Fruit fly (Drosophila melanogaster) Kc167 (cell line): ENCODE results near the gene CG32625.

Source experiments
- Myc ChIP-seq: fragments of >200 bp; optimal IDR thresholded peaks from 2 replicates; lab custom pipeline; 2017; ENCODE audit warnings: missing external identifiers
- Sin3A ChIP-seq: fragments of >200 bp; optimal IDR thresholded peaks from 2 replicates; lab custom pipeline; 2018; ENCODE audit warnings: missing external identifiers
- h ChIP-seq: fragments of >200 bp; optimal IDR thresholded peaks from 3 replicates; lab custom pipeline; 2018; ENCODE audit warnings: missing external identifiers
- insv ChIP-seq: fragments of >200 bp; optimal IDR thresholded peaks from 3 replicates; lab custom pipeline; 2018; ENCODE audit warnings: missing external identifiers
- psq ChIP-seq: fragments of >200 bp; optimal IDR thresholded peaks from 2 replicates; lab custom pipeline; 2017; ENCODE audit warnings: missing external identifiers
- ttk ChIP-seq: sonication (Bioruptor generic); optimal IDR thresholded peaks from 2 replicates; lab custom pipeline; 2017; ENCODE audit warnings: missing external identifiers

Gene CG32625

dm6 chrX:13783534-13783949 is 26.9 kb upstream of the CG32625 start, which contains the start of gene inaE:
Gene inaE, plus strand, starts transcription at chrX:13783714.
- TF ChIP-seq psq (lab: Kevin White, UChicago) (no peak), Sin3A (lab: Kevin White, UChicago) (no peak), ttk (lab: Kevin White, UChicago) (no peak), insv (lab: Kevin White, UChicago) (no peak), Myc (lab: Kevin White, UChicago) (no peak), h (lab: Kevin White, UChicago) (no peak)

DNA sequence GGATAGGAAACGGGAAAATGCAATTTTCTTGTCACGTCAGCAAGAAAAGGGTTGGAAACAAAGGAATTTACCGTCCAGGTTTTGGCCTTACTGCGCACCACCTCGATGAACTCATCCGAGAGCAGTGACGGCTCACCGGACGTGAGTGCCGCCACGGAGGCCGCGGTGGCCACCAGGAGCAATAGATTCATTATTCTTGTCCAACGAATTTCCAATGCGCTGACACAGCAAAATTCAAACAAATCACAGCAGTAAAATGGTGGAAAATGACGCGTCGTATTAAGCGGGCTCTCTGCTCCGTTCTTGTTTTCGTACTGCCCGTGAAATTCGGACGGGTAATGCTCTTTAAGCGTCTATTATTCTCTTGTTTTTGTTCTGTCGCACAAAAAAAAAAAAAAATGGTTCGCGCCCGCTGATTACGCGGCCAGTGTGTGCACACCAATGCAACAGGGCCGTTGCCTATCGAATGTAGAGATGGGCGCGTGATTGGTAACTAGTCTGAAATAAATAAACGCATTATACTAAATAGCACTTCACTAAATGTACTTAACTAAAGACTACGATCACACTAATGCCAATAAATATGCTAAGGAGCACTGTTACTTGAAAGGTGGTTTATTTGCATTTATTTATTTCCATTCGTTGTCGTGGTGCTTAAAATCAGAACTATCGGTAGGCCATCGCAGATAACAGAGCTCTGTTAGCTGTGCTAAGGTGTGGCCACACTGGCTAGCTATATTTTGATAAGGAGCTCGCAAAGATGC is 25.3 kb upstream of the CG32625 start, which contains the start of the genes CtsB and amrt:
Gene CtsB (minus strand): TSS at position 432 of the 764 bp plus-strand sequence.
Gene amrt (plus strand): TSS at position 721 of the 764 bp plus-strand sequence.
- peak; percentile 11 for TF ChIP-seq Sin3A (lab: Kevin White, UChicago)
- no peak for TF ChIP-seq psq (lab: Kevin White, UChicago)

- TF ChIP-seq Myc (lab: Kevin White, UChicago), result no peak
- no peak for TF ChIP-seq ttk (lab: Kevin White, UChicago)
- TF ChIP-seq Sin3A (lab: Kevin White, UChicago), result no peak
- TF ChIP-seq h (lab: Kevin White, UChicago), result no peak
- TF ChIP-seq insv (lab: Kevin White, UChicago), result no peak
- TF ChIP-seq psq (lab: Kevin White, UChicago), result no peak
Measured at dm6 chrX:13779696-13780095, 23.1 kb upstream of the CG32625 start.

dm6 chrX:13778568-13778967 is 21.9 kb upstream of the CG32625 start:
- TF ChIP-seq Sin3A (lab: Kevin White, UChicago) (no peak), psq (lab: Kevin White, UChicago) (no peak), insv (lab: Kevin White, UChicago) (no peak)

- TF ChIP-seq psq (lab: Kevin White, UChicago), result no peak
- no peak for TF ChIP-seq Myc (lab: Kevin White, UChicago)
- no peak for TF ChIP-seq Sin3A (lab: Kevin White, UChicago)
Measured at dm6 chrX:13770768-13771167, 14.1 kb upstream of the CG32625 start.

DNA sequence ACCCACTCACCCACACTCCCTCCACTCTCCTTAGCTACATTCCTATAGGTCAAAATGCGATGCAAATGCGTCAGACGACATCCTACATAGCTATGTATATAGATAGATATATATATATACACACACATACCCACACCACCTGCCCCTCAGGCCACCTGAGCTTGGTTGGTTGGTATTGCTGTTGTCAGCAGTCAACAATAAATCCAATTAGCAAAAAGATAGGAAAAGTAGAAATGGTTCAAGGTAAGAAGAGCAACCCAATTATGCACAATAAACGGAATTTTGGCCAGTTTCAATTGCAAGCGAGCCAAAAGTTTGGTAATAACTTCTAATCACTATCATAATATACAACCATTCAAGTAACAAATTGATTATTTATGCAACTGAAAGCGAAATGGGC is 9.9 kb upstream of the CG32625 start:
- TF ChIP-seq psq (lab: Kevin White, UChicago) (no peak), insv (lab: Kevin White, UChicago) (no peak), Myc (lab: Kevin White, UChicago) (no peak), ttk (lab: Kevin White, UChicago) (no peak), Sin3A (lab: Kevin White, UChicago) (no peak), h (lab: Kevin White, UChicago) (no peak)

- TF ChIP-seq h (lab: Kevin White, UChicago) (no peak), psq (lab: Kevin White, UChicago) (no peak), Sin3A (lab: Kevin White, UChicago) (no peak), Myc (lab: Kevin White, UChicago) (no peak), ttk (lab: Kevin White, UChicago) (no peak)
Measured at dm6 chrX:13765217-13765616, 8.6 kb upstream of the CG32625 start.

dm6 chrX:13764397-13765119 is 7.9 kb upstream of the CG32625 start:
- TF ChIP-seq ttk (lab: Kevin White, UChicago) (no peak), insv (lab: Kevin White, UChicago) (no peak), h (lab: Kevin White, UChicago) (no peak), Myc (lab: Kevin White, UChicago) (no peak), Sin3A (lab: Kevin White, UChicago) (no peak), psq (lab: Kevin White, UChicago) (no peak)

dm6 chrX:13762372-13762883 is 5.8 kb upstream of the CG32625 start, which contains the start of gene rdgB:
Gene rdgB, plus strand, starts transcription at chrX:13762752.
- TF ChIP-seq Myc (lab: Kevin White, UChicago) (no peak), ttk (lab: Kevin White, UChicago) (no peak), h (lab: Kevin White, UChicago) (no peak), Sin3A (lab: Kevin White, UChicago) (no peak), psq (lab: Kevin White, UChicago) (no peak), insv (lab: Kevin White, UChicago) (no peak)

- TF ChIP-seq insv (lab: Kevin White, UChicago), result no peak
Measured at dm6 chrX:13761762-13762371, 5.2 kb upstream of the CG32625 start.

dm6 chrX:13758989-13759549 is 2.4 kb upstream of the CG32625 start, which contains the start of gene Yp3:
Gene Yp3, plus strand, starts transcription at chrX:13759546.
- TF ChIP-seq ttk (lab: Kevin White, UChicago) (no peak), insv (lab: Kevin White, UChicago) (no peak), Myc (lab: Kevin White, UChicago) (no peak), h (lab: Kevin White, UChicago) (no peak), Sin3A (lab: Kevin White, UChicago) (no peak), psq (lab: Kevin White, UChicago) (no peak)
